Fruit fly (Drosophila melanogaster) whole organism, embryonic: ENCODE results near the gene Lgr3.

Experiments used
- ATbp ChIP-seq: fragments of 200-800 bp; sonication (Bioruptor generic); optimal IDR thresholded peaks from 2 replicates; lab custom pipeline; 2017; ENCODE audit warnings: missing biosample characterization, mild to moderate bottlenecking, missing genetic modification characterization, missing genetic modification reagents
- BEAF-32 ChIP-seq: fragments of 200-800 bp; sonication (Bioruptor generic); optimal IDR thresholded peaks from 3 replicates; lab custom pipeline; 2017; ENCODE audit warnings: missing biosample characterization, missing genetic modification characterization, mild to moderate bottlenecking, moderate library complexity, missing genetic modification reagents
- CG11093 ChIP-seq: fragments of 200-800 bp; sonication (Bioruptor generic); IDR thresholded peaks from 3 replicates; pipeline ENCODE4 v1.3.6; 2022; ENCODE audit warnings: missing biosample characterization, missing genetic modification characterization
- CG12744 ChIP-seq: fragments of 200-800 bp; sonication (Bioruptor generic); optimal IDR thresholded peaks from 2 replicates; lab custom pipeline; 2016; ENCODE audit warnings: missing biosample characterization, missing genetic modification characterization
- CG13775 ChIP-seq: fragments of 200-800 bp; sonication (Bioruptor generic); optimal IDR thresholded peaks from 3 replicates; lab custom pipeline; 2017; ENCODE audit warnings: missing biosample characterization, mild to moderate bottlenecking, missing genetic modification characterization
- CG13894 ChIP-seq: fragments of 200-800 bp; sonication (Bioruptor generic); optimal IDR thresholded peaks from 3 replicates; lab custom pipeline; 2018; ENCODE audit warnings: missing biosample characterization, mild to moderate bottlenecking, missing genetic modification characterization, moderate library complexity
- CG14050 ChIP-seq: fragments of 200-800 bp; sonication (Bioruptor generic); IDR thresholded peaks from 3 replicates; pipeline ENCODE4 v1.3.6; 2022; ENCODE audit warnings: missing biosample characterization, missing genetic modification characterization
- CG15011 ChIP-seq: fragments of 200-800 bp; sonication (Bioruptor generic); optimal IDR thresholded peaks from 3 replicates; lab custom pipeline; 2018; ENCODE audit warnings: missing biosample characterization, mild to moderate bottlenecking, missing genetic modification characterization
- CG16815 ChIP-seq: fragments of 200-800 bp; sonication (Bioruptor generic); optimal IDR thresholded peaks from 3 replicates; lab custom pipeline; 2017; ENCODE audit warnings: missing biosample characterization, mild to moderate bottlenecking, missing genetic modification characterization
- CG2116 ChIP-seq: fragments of 200-800 bp; sonication (Bioruptor generic); optimal IDR thresholded peaks from 3 replicates; lab custom pipeline; 2018; ENCODE audit warnings: missing biosample characterization, mild to moderate bottlenecking, missing genetic modification characterization
- CG31224 ChIP-seq: fragments of 200-800 bp; sonication (Bioruptor generic); IDR thresholded peaks from 2 replicates; pipeline ENCODE4 v1.3.6; 2022; ENCODE audit warnings: missing biosample characterization, missing genetic modification characterization
- CG31365 ChIP-seq: fragments of 200-800 bp; sonication (Bioruptor generic); optimal IDR thresholded peaks from 2 replicates; lab custom pipeline; 2018; ENCODE audit warnings: missing biosample characterization, mild to moderate bottlenecking, missing genetic modification characterization
- CG31441 ChIP-seq: fragments of 200-800 bp; sonication (Bioruptor generic); IDR thresholded peaks from 2 replicates; pipeline ENCODE4 v1.3.6; 2022; ENCODE audit warnings: missing biosample characterization, missing genetic modification characterization
- CG3163 ChIP-seq: fragments of 200-800 bp; sonication (Bioruptor generic); optimal IDR thresholded peaks from 3 replicates; lab custom pipeline; 2016; ENCODE audit warnings: missing biosample characterization, missing genetic modification characterization
- CG3407 ChIP-seq: fragments of 200-800 bp; sonication (Bioruptor generic); optimal IDR thresholded peaks from 2 replicates; lab custom pipeline; 2018; ENCODE audit warnings: missing biosample characterization, mild to moderate bottlenecking, missing genetic modification characterization
- CG34376 ChIP-seq: fragments of 200-800 bp; sonication (Bioruptor generic); optimal IDR thresholded peaks from 2 replicates; lab custom pipeline; 2018; ENCODE audit warnings: missing biosample characterization, mild to moderate bottlenecking, missing genetic modification characterization
- CG34422 ChIP-seq: fragments of 200-800 bp; sonication (Bioruptor generic); IDR thresholded peaks from 3 replicates; pipeline ENCODE4 v1.3.6; 2022; ENCODE audit warnings: missing biosample characterization, missing genetic modification characterization
- CG4360 ChIP-seq: fragments of 200-800 bp; sonication (Bioruptor generic); IDR thresholded peaks from 2 replicates; pipeline ENCODE4 v1.3.6; 2022; ENCODE audit warnings: missing biosample characterization, missing genetic modification characterization
- CG5953 ChIP-seq: fragments of 200-800 bp; sonication (Bioruptor generic); IDR thresholded peaks from 2 replicates; pipeline ENCODE4 v1.3.6; 2022; ENCODE audit warnings: missing biosample characterization, missing genetic modification characterization
- CG6765 ChIP-seq: fragments of 200-800 bp; sonication (Bioruptor generic); optimal IDR thresholded peaks from 3 replicates; lab custom pipeline; 2017; ENCODE audit warnings: missing biosample characterization, mild to moderate bottlenecking, missing genetic modification characterization
- CG7372 ChIP-seq: fragments of 200-800 bp; sonication (Bioruptor generic); IDR thresholded peaks from 2 replicates; pipeline ENCODE4 v1.3.6; 2022; ENCODE audit warnings: missing biosample characterization, missing genetic modification characterization
- CG7839 ChIP-seq: fragments of 200-800 bp; sonication (Bioruptor generic); optimal IDR thresholded peaks from 3 replicates; lab custom pipeline; 2018; ENCODE audit warnings: missing biosample characterization, mild to moderate bottlenecking, missing genetic modification characterization, moderate library complexity
- CG7963 ChIP-seq: fragments of 200-800 bp; sonication (Bioruptor generic); IDR thresholded peaks from 3 replicates; pipeline ENCODE4 v1.3.6; 2022; ENCODE audit warnings: missing biosample characterization, missing genetic modification characterization; ENCODE audit not compliant: partially characterized antibody
- CG8290 ChIP-seq, 3 experiments: fragments of 200-800 bp; sonication (Bioruptor generic); optimal IDR thresholded peaks; 2 replicates each; lab custom pipeline; 2016 to 2019; ENCODE audit warnings: missing biosample characterization in 3 of 3, missing genetic modification characterization in 3 of 3, mild to moderate bottlenecking in 2 of 3, moderate library complexity in 1 of 3
- CTCF ChIP-seq: fragments of 200-800 bp; sonication (Bioruptor generic); optimal IDR thresholded peaks from 2 replicates; lab custom pipeline; 2017; ENCODE audit warnings: missing biosample characterization, mild to moderate bottlenecking, missing genetic modification characterization, moderate library complexity
- Chrac-16 ChIP-seq: fragments of 200-800 bp; sonication (Bioruptor generic); optimal IDR thresholded peaks from 3 replicates; lab custom pipeline; 2016; ENCODE audit warnings: missing biosample characterization, missing genetic modification characterization
- Lhr ChIP-seq: fragments of 200-800 bp; sonication (Bioruptor generic); optimal IDR thresholded peaks from 3 replicates; lab custom pipeline; 2017; ENCODE audit warnings: mild to moderate bottlenecking, missing biosample characterization, missing genetic modification reagents, missing genetic modification characterization
- Myb ChIP-seq: fragments of 200-800 bp; sonication (Bioruptor generic); optimal IDR thresholded peaks from 2 replicates; lab custom pipeline; 2016; ENCODE audit warnings: missing biosample characterization, missing genetic modification characterization
- NFAT ChIP-seq: fragments of 200-800 bp; sonication (Bioruptor generic); IDR thresholded peaks from 2 replicates; pipeline ENCODE4 v1.3.6; 2022; ENCODE audit warnings: missing biosample characterization, missing genetic modification characterization
- NfI ChIP-seq: fragments of 200-800 bp; sonication (Bioruptor generic); optimal IDR thresholded peaks from 3 replicates; lab custom pipeline; 2018; ENCODE audit warnings: missing biosample characterization, mild to moderate bottlenecking, missing genetic modification characterization, moderate library complexity
- Ptx1 ChIP-seq: fragments of 200-800 bp; sonication (Bioruptor generic); IDR thresholded peaks from 2 replicates; pipeline ENCODE4 v1.3.6; 2022; ENCODE audit warnings: missing biosample characterization, missing genetic modification characterization
- Side ChIP-seq: fragments of 200-800 bp; sonication (Bioruptor generic); optimal IDR thresholded peaks from 2 replicates; lab custom pipeline; 2016; ENCODE audit warnings: missing biosample characterization, missing genetic modification characterization
- Taf1 ChIP-seq: fragments of 200-800 bp; sonication (Bioruptor generic); IDR thresholded peaks from 2 replicates; pipeline ENCODE4 v1.3.6; 2022; ENCODE audit warnings: missing biosample characterization, missing genetic modification characterization
- Trl ChIP-seq, 3 experiments: fragments of >200 bp in 2 of 3; fragments of 200-800 bp in 1 of 3; sonication (Bioruptor generic) in 1 of 3; optimal IDR thresholded peaks; 2 replicates in 1 of 3; 3 replicates in 2 of 3; lab custom pipeline; 2016 to 2017; ENCODE audit warnings: missing biosample characterization in 1 of 3, missing genetic modification characterization in 1 of 3
- bcd ChIP-seq: fragments of 200-800 bp; sonication (Bioruptor generic); optimal IDR thresholded peaks from 2 replicates; lab custom pipeline; 2017; ENCODE audit warnings: missing biosample characterization, mild to moderate bottlenecking, missing genetic modification characterization
- cg ChIP-seq: fragments of 200-800 bp; sonication (Bioruptor generic); optimal IDR thresholded peaks from 3 replicates; lab custom pipeline; 2019; ENCODE audit warnings: missing biosample characterization, mild to moderate bottlenecking, missing genetic modification characterization, moderate library complexity
- chinmo ChIP-seq: fragments of 200-800 bp; sonication (Bioruptor generic); IDR thresholded peaks from 4 replicates; pipeline ENCODE4 v1.3.6; 2022; ENCODE audit warnings: missing biosample characterization, missing genetic modification characterization; ENCODE audit not compliant: partially characterized antibody
- ci ChIP-seq: fragments of 200-800 bp; sonication (Bioruptor generic); IDR thresholded peaks from 3 replicates; pipeline ENCODE4 v1.3.6; 2022; ENCODE audit warnings: missing biosample characterization, missing genetic modification characterization
- gfzf ChIP-seq: fragments of 200-800 bp; sonication (Bioruptor generic); optimal IDR thresholded peaks from 2 replicates; lab custom pipeline; 2016; ENCODE audit warnings: missing biosample characterization, mild to moderate bottlenecking, missing genetic modification characterization, moderate library complexity
- grn ChIP-seq: fragments of 200-800 bp; sonication (Bioruptor generic); optimal IDR thresholded peaks from 3 replicates; lab custom pipeline; 2017; ENCODE audit warnings: missing biosample characterization, missing genetic modification characterization
- ind ChIP-seq: fragments of 200-800 bp; sonication (Bioruptor generic); optimal IDR thresholded peaks from 3 replicates; lab custom pipeline; 2016; ENCODE audit warnings: missing biosample characterization, missing genetic modification characterization
- jumu ChIP-seq: fragments of 200-800 bp; sonication (Bioruptor generic); optimal IDR thresholded peaks from 3 replicates; lab custom pipeline; 2016; ENCODE audit warnings: missing biosample characterization, missing genetic modification characterization
- kah ChIP-seq: fragments of 200-800 bp; sonication (Bioruptor generic); optimal IDR thresholded peaks from 2 replicates; lab custom pipeline; 2018; ENCODE audit warnings: missing biosample characterization, mild to moderate bottlenecking, missing genetic modification characterization
- knrl ChIP-seq: fragments of 200-800 bp; sonication (Bioruptor generic); IDR thresholded peaks from 3 replicates; pipeline ENCODE4 v1.3.6; 2022; ENCODE audit warnings: missing biosample characterization, missing genetic modification characterization; ENCODE audit not compliant: partially characterized antibody
- mam ChIP-seq: fragments of 200-800 bp; sonication (Bioruptor generic); optimal IDR thresholded peaks from 3 replicates; lab custom pipeline; 2016; ENCODE audit warnings: missing biosample characterization, missing genetic modification characterization
- pita ChIP-seq: fragments of 200-800 bp; sonication (Bioruptor generic); optimal IDR thresholded peaks from 2 replicates; lab custom pipeline; 2017; ENCODE audit warnings: missing biosample characterization, mild to moderate bottlenecking, missing genetic modification characterization
- sens ChIP-seq: fragments of 200-800 bp; sonication (Bioruptor generic); peaks from one replicate; lab custom pipeline; 2016; ENCODE audit warnings: missing biosample characterization, missing genetic modification characterization
- sisA ChIP-seq: fragments of 200-800 bp; sonication (Bioruptor generic); IDR thresholded peaks from 2 replicates; pipeline ENCODE4 v1.3.6; 2022; ENCODE audit warnings: missing biosample characterization, missing genetic modification characterization
- stwl ChIP-seq: fragments of 200-800 bp; sonication (Bioruptor generic); optimal IDR thresholded peaks from 3 replicates; lab custom pipeline; 2018; ENCODE audit warnings: missing biosample characterization, mild to moderate bottlenecking, missing genetic modification characterization, moderate library complexity
- zfh1 ChIP-seq: fragments of 200-800 bp; sonication (Bioruptor generic); IDR thresholded peaks from 3 replicates; pipeline ENCODE4 v1.3.6; 2022; ENCODE audit warnings: missing biosample characterization, missing genetic modification characterization

Gene Lgr3

dm6 chr3R:25647577-25648257 lies 17.9 kb upstream of the Lgr3 start (continued):
- TF ChIP-seq CG8290 (GFP tag; optimal IDR thresholded peaks at IDR 0.05; lab: Kevin White, UChicago) (peak; percentile 97), CG8290 (tag; optimal IDR thresholded peaks at IDR 0.05; lab: Kevin White, UChicago) (peak; percentile 65 to 98), Lhr (peak; percentile 13), CG7839 (tag; lab: Kevin White, UChicago) (no peak), grn (GFP tag; lab: Kevin White, UChicago) (no peak), CG7372 (GFP tag; lab: Robert Waterston, UW) (no peak), NFAT (GFP tag; lab: Robert Waterston, UW) (no peak), CG2116 (GFP tag; lab: Kevin White, UChicago) (peak; percentile 58), CG34422 (no peak), zfh1 (GFP tag; lab: Robert Waterston, UW) (peak; percentile 62; the same call in 2 of the 3 replicates), CG5953 (GFP tag; lab: Robert Waterston, UW) (0 out of 2 replicates have a peak, but pooled peaks have one; percentile 31), bcd (GFP tag; lab: Kevin White, UChicago) (peak; percentile 90), mam (no peak), CG31441 (GFP tag; lab: Robert Waterston, UW) (no peak), CG31224 (GFP tag; lab: Robert Waterston, UW) (no peak), Myb (peak; percentile 13), Taf1 (GFP tag; lab: Robert Waterston, UW) (no peak), Chrac-16 (GFP tag; lab: Kevin White, UChicago) (no peak), pita (no peak), stwl (tag; lab: Kevin White, UChicago) (peak; percentile 86), CG11093 (GFP tag; lab: Robert Waterston, UW) (no peak), gfzf (GFP tag; lab: Kevin White, UChicago) (peak; percentile 7), cg (peak; percentile 87), CTCF (GFP tag; lab: Kevin White, UChicago) (peak; percentile 63), CG4360 (0 out of 2 replicates have a peak, but pooled peaks have one; percentile 24), CG12744 (GFP tag; lab: Kevin White, UChicago) (no peak), CG14050 (GFP tag; lab: Robert Waterston, UW) (no peak), CG7963 (GFP tag; lab: Robert Waterston, UW) (peak; percentile 85), knrl (GFP tag; lab: Robert Waterston, UW) (peak; percentile 63), jumu (GFP tag; lab: Kevin White, UChicago) (no peak), Ptx1 (GFP tag; lab: Robert Waterston, UW) (no peak), sisA (GFP tag; lab: Robert Waterston, UW) (no peak), CG6765 (GFP tag; lab: Kevin White, UChicago) (peak; percentile 22), Side (GFP tag; lab: Kevin White, UChicago) (peak; percentile 41), Trl (optimal IDR thresholded peaks at IDR 0.05; lab: Kevin White, UChicago) (no peak), Trl (GFP tag; optimal IDR thresholded peaks at IDR 0.05; lab: Kevin White, UChicago) (peak; percentile 51), ci (GFP tag; lab: Robert Waterston, UW) (peak; percentile 82), chinmo (GFP tag; lab: Robert Waterston, UW) (peak; percentile 99), ind (GFP tag; lab: Kevin White, UChicago) (no peak), ATbp (peak; percentile 37), CG15011 (GFP tag; lab: Kevin White, UChicago) (no peak), sens (GFP tag; lab: Kevin White, UChicago) (peak; percentile 61), CG34376 (GFP tag; lab: Kevin White, UChicago) (peak; percentile 2), CG3163 (GFP tag; lab: Kevin White, UChicago) (no peak), kah (GFP tag; lab: Kevin White, UChicago) (no peak), CG3407 (GFP tag; lab: Kevin White, UChicago) (no peak), CG31365 (tag; lab: Kevin White, UChicago) (peak; percentile 71), CG16815 (GFP tag; lab: Kevin White, UChicago) (no peak), BEAF-32 (GFP tag; lab: Kevin White, UChicago) (peak; percentile 37), CG13775 (GFP tag; lab: Kevin White, UChicago) (no peak), NfI (GFP tag; lab: Kevin White, UChicago) (peak; percentile 20), CG13894 (tag; lab: Kevin White, UChicago) (no peak)
